Worm (Caenorhabditis elegans): ENCODE results near the gene moc-3.

moc-3 gene

ce11 chrIV:8164515-8164914, 34.2 kb downstream of the moc-3 start (continued):
- TF ChIP-seq isw-1 (GFP tag; IDR thresholded peaks at IDR 0.05), result no peak

ce11 chrIV:8165950-8166349, 35.6 kb downstream of the moc-3 start, which contains the start of gene B0218.7:
Gene B0218.7, minus strand, starts transcription at chrIV:8166050.
- TF ChIP-seq unc-86 (tag; optimal IDR thresholded peaks at IDR 0.05), result no peak
- no peak for TF ChIP-seq nhr-76 (tag; optimal IDR thresholded peaks at IDR 0.05)
- no peak for TF ChIP-seq fkh-4 (tag; optimal IDR thresholded peaks at IDR 0.05; ENCODE audit: borderline replicate concordance)
- no peak for TF ChIP-seq ceh-82 (tag; optimal IDR thresholded peaks at IDR 0.05)
- TF ChIP-seq nhr-237 (tag; optimal IDR thresholded peaks at IDR 0.05), result no peak
- no peak for TF ChIP-seq isw-1 (GFP tag; IDR thresholded peaks at IDR 0.05)
- no peak for TF ChIP-seq ets-5 (GFP tag; IDR thresholded peaks at IDR 0.05)
- TF ChIP-seq grh-1 (GFP tag; IDR thresholded peaks at IDR 0.05), result no peak
- no peak for TF ChIP-seq snpc-4 (tag; optimal IDR thresholded peaks at IDR 0.05)
- TF ChIP-seq lin-13 (GFP tag; optimal IDR thresholded peaks at IDR 0.05), result no peak
- TF ChIP-seq vab-15 (tag; optimal IDR thresholded peaks at IDR 0.05), result no peak
- TF ChIP-seq mef-2 (tag; optimal IDR thresholded peaks at IDR 0.05), result no peak
- no peak for TF ChIP-seq nhr-12 (tag; optimal IDR thresholded peaks at IDR 0.05)
- no peak for TF ChIP-seq nhr-28 (tag; optimal IDR thresholded peaks at IDR 0.05)
- TF ChIP-seq swsn-7 (tag; optimal IDR thresholded peaks at IDR 0.05), result no peak
- no peak for TF ChIP-seq mab-9 (GFP tag; IDR thresholded peaks at IDR 0.05)
- no peak for TF ChIP-seq nhr-19 (GFP tag; conservative IDR thresholded peaks at IDR 0.05)
- no peak for TF ChIP-seq hlh-4 (tag; optimal IDR thresholded peaks at IDR 0.05)
- TF ChIP-seq nhr-77 (tag; optimal IDR thresholded peaks at IDR 0.05), result no peak

- TF ChIP-seq pqm-1 (tag; optimal IDR thresholded peaks at IDR 0.05) (no peak), elt-2 (tag; optimal IDR thresholded peaks at IDR 0.05) (peak; percentile 25)
These were observed 38.3 kb downstream of the moc-3 start, which contains the start of gene clec-52 for ce11 chrIV:8168660-8169059. Gene clec-52, minus strand, starts transcription at chrIV:8168760.

ce11 chrIV:8169674-8170073, 39.3 kb downstream of the moc-3 start, which contains the start of gene C07G1.15:
Gene C07G1.15, plus strand, starts transcription at chrIV:8169974.
- TF ChIP-seq irx-1 (tag; optimal IDR thresholded peaks at IDR 0.05) (no peak), jun-1 (tag; optimal IDR thresholded peaks at IDR 0.05) (no peak), xbp-1 (tag; optimal IDR thresholded peaks at IDR 0.05) (no peak), egl-13 (tag; optimal IDR thresholded peaks at IDR 0.05) (no peak), rnt-1 (tag; optimal IDR thresholded peaks at IDR 0.05) (no peak), sup-37 (GFP tag; optimal IDR thresholded peaks at IDR 0.05) (no peak), nhr-28 (tag; optimal IDR thresholded peaks at IDR 0.05) (no peak), nhr-12 (tag; optimal IDR thresholded peaks at IDR 0.05) (no peak), F16B12.6 (tag; optimal IDR thresholded peaks at IDR 0.05) (no peak), fkh-4 (tag; optimal IDR thresholded peaks at IDR 0.05; ENCODE audit: borderline replicate concordance) (no peak), dpl-1 (GFP tag; optimal IDR thresholded peaks at IDR 0.05) (no peak), lsy-2 (tag; optimal IDR thresholded peaks at IDR 0.05) (no peak), snpc-4 (tag; optimal IDR thresholded peaks at IDR 0.05) (no peak), hlh-4 (tag; optimal IDR thresholded peaks at IDR 0.05) (no peak), lir-3 (tag; optimal IDR thresholded peaks at IDR 0.05; ENCODE audit: poor library complexity) (no peak), fkh-8 (tag; optimal IDR thresholded peaks at IDR 0.05) (no peak), nhr-90 (tag; optimal IDR thresholded peaks at IDR 0.05; ENCODE audit: poor library complexity) (no peak)

DNA sequence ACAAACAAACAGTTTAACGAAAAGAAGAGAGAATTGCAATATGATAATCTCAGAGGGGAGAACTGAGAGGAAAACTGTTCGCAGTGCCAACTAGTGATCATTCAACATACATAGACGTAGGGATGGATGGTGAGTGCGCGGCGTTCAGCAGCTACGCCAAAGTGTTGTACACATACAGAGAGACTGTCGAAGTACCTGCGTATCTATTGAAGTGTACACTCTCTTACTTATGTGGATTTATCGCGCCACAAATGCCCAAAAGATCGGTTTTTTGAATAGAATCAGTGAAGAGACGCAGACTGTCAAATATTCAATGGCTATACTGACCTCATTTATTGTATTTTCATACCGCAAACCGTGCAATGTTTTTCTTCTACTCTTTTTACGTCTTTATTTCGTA, 39.9 kb downstream of the moc-3 start:
- TF ChIP-seq lin-13 (GFP tag; optimal IDR thresholded peaks at IDR 0.05) (no peak), lin-35 (GFP tag; optimal IDR thresholded peaks at IDR 0.05) (no peak), nhr-84 (tag; optimal IDR thresholded peaks at IDR 0.05) (no peak), irx-1 (tag; optimal IDR thresholded peaks at IDR 0.05) (no peak), elt-2 (tag; optimal IDR thresholded peaks at IDR 0.05) (no peak), blmp-1 (tag; optimal IDR thresholded peaks at IDR 0.05) (peak; percentile 67), hlh-4 (tag; optimal IDR thresholded peaks at IDR 0.05) (no peak), skn-1 (tag; optimal IDR thresholded peaks at IDR 0.05) (peak; percentile 10), mab-9 (GFP tag; IDR thresholded peaks at IDR 0.05) (no peak), unc-86 (tag; optimal IDR thresholded peaks at IDR 0.05) (no peak), nhr-12 (tag; optimal IDR thresholded peaks at IDR 0.05) (no peak), nhr-20 (tag; optimal IDR thresholded peaks at IDR 0.05) (peak; percentile 19), ceh-8 (GFP tag; optimal IDR thresholded peaks at IDR 0.05) (no peak), sup-37 (GFP tag; optimal IDR thresholded peaks at IDR 0.05) (no peak), nhr-77 (tag; optimal IDR thresholded peaks at IDR 0.05) (peak; percentile 50), Y116A8C.19 (tag; optimal IDR thresholded peaks at IDR 0.05; ENCODE audit: borderline replicate concordance) (no peak), lsy-2 (tag; optimal IDR thresholded peaks at IDR 0.05) (peak in 1 of 2 experiments; percentile 14), unc-30 (tag; optimal IDR thresholded peaks at IDR 0.05) (no peak), unc-130 (tag; optimal IDR thresholded peaks at IDR 0.05) (no peak), egl-27 (tag; optimal IDR thresholded peaks at IDR 0.05) (no peak), efl-1 (optimal IDR thresholded peaks at IDR 0.05) (no peak), efl-1 (GFP tag; optimal IDR thresholded peaks at IDR 0.05 in 1 of 2) (peak in 1 of 2 experiments; percentile 50), dpl-1 (GFP tag; optimal IDR thresholded peaks at IDR 0.05) (no peak)

Measured in whole organism, L1 larva.